Fruit fly (Drosophila melanogaster): ENCODE results near the gene sro.
A peak's percentile ranks its signal among the peaks of the same experiment; 100 is the strongest.

dm6 chr3R:29780402-29781029 lies 13.9 kb upstream of the sro start, which contains the start of gene fig:
- no peak for TF ChIP-seq tj (GFP tag; optimal IDR thresholded peaks at IDR 0.05)
- no peak for TF ChIP-seq CG7045 (GFP tag; optimal IDR thresholded peaks at IDR 0.05)
- no peak for TF ChIP-seq CG7101 (tag; optimal IDR thresholded peaks at IDR 0.05)
- no peak for TF ChIP-seq CG1620 (GFP tag; optimal IDR thresholded peaks at IDR 0.05)
- TF ChIP-seq cic (GFP tag; optimal IDR thresholded peaks at IDR 0.05), result peak; percentile 67
- no peak for TF ChIP-seq CG11617 (GFP tag; optimal IDR thresholded peaks at IDR 0.05)
- no peak for TF ChIP-seq pad (GFP tag; optimal IDR thresholded peaks at IDR 0.05)
- TF ChIP-seq CG33017 (tag; optimal IDR thresholded peaks at IDR 0.05), result no peak
- no peak for TF ChIP-seq Hr96 (GFP tag; optimal IDR thresholded peaks at IDR 0.05)

All from whole organism, adult.